Worm (Caenorhabditis elegans) whole organism, young adult: ENCODE measurements around the gene F35B12.10.
A peak's percentile ranks its signal among the peaks of the same experiment; 100 is the strongest.

ENCODE experiments used
- B0336.3 ChIP-seq: fragments of 200-800 bp; sonication (Bioruptor generic); IDR thresholded peaks from 2 replicates; pipeline ENCODE4 v1.3.6; 2022; ENCODE audit warnings: missing genetic modification characterization, missing compliant biosample characterization
- C17E4.6 ChIP-seq: fragments of 200-800 bp; sonication (Bioruptor generic); IDR thresholded peaks from 2 replicates; pipeline ENCODE4 v1.3.6; 2022; ENCODE audit warnings: missing genetic modification reagents, missing genetic modification characterization, missing compliant biosample characterization
- F10E7.11 ChIP-seq: sonication (generic microtip); optimal IDR thresholded peaks from 2 replicates; lab custom pipeline; 2017; ENCODE audit warnings: mild to moderate bottlenecking, missing genetic modification characterization, moderate library complexity, missing compliant biosample characterization
- F23B12.7 ChIP-seq: sonication (generic microtip); optimal IDR thresholded peaks from 2 replicates; lab custom pipeline; 2017; ENCODE audit warnings: missing genetic modification characterization, mild to moderate bottlenecking, missing compliant biosample characterization, antibody characterized with exemption, moderate library complexity; ENCODE audit not compliant: insufficient read depth
- Y95B8A.8 ChIP-seq: fragments of 200-800 bp; sonication (Bioruptor generic); IDR thresholded peaks from 2 replicates; pipeline ENCODE4 v1.3.6; 2022; ENCODE audit warnings: missing genetic modification reagents, missing genetic modification characterization, missing compliant biosample characterization
- ama-1 ChIP-seq, 3 experiments: fragments of 150-350 bp in 1 of 3; sonication (generic microtip) in 2 of 3; optimal IDR thresholded peaks; 2 replicates each; lab custom pipeline; 2014 to 2018; ENCODE audit warnings: missing biosample characterization in 2 of 3, missing genetic modification characterization in 2 of 3, missing genetic modification reagents in 2 of 3
- atf-7 ChIP-seq: sonication (generic microtip); optimal IDR thresholded peaks from 2 replicates; lab custom pipeline; 2017; ENCODE audit warnings: mild to moderate bottlenecking, missing genetic modification characterization, missing compliant biosample characterization
- athp-1 ChIP-seq: sonication (generic microtip); optimal IDR thresholded peaks from 2 replicates; lab custom pipeline; 2017; ENCODE audit warnings: mild to moderate bottlenecking, missing genetic modification characterization, missing compliant biosample characterization
- attf-3 ChIP-seq: fragments of 200-800 bp; sonication (Bioruptor generic); conservative IDR thresholded peaks from 2 replicates; pipeline ENCODE4 v1.3.6; 2022; ENCODE audit warnings: missing genetic modification reagents, missing genetic modification characterization, missing compliant biosample characterization
- attf-5 ChIP-seq: fragments of 200-800 bp; sonication (Bioruptor generic); optimal IDR thresholded peaks from 2 replicates; lab custom pipeline; 2018; ENCODE audit warnings: mild to moderate bottlenecking, missing genetic modification characterization, missing compliant biosample characterization
- bed-1 ChIP-seq: fragments of 200-800 bp; sonication (Bioruptor generic); IDR thresholded peaks from 2 replicates; pipeline ENCODE4 v1.3.6; 2022; ENCODE audit warnings: missing genetic modification reagents, missing genetic modification characterization, missing compliant biosample characterization
- bed-2 ChIP-seq: fragments of 200-800 bp; sonication (Bioruptor generic); IDR thresholded peaks from 2 replicates; pipeline ENCODE4 v1.3.6; 2022; ENCODE audit warnings: missing genetic modification reagents, missing genetic modification characterization, missing compliant biosample characterization
- cebp-1 ChIP-seq, 2 experiments: fragments of 200-800 bp in 1 of 2; sonication (Bioruptor generic) in 1 of 2; sonication (generic microtip) in 1 of 2; IDR thresholded peaks in 1 of 2; optimal IDR thresholded peaks in 1 of 2; 2 replicates each; pipeline versions ENCODE4 v1.3.6 to Lab custom; 2017 to 2022; ENCODE audit warnings: missing compliant biosample characterization in 2 of 2, missing genetic modification characterization in 2 of 2, mild to moderate bottlenecking in 1 of 2, missing genetic modification reagents in 1 of 2, moderate library complexity in 1 of 2
- ceh-58 ChIP-seq: fragments of 200-800 bp; sonication (Bioruptor generic); IDR thresholded peaks from 2 replicates; pipeline ENCODE4 v1.3.6; 2022; ENCODE audit warnings: missing genetic modification characterization, missing compliant biosample characterization
- ceh-79 ChIP-seq: sonication (generic microtip); optimal IDR thresholded peaks from 2 replicates; lab custom pipeline; 2017; ENCODE audit warnings: mild to moderate bottlenecking, missing genetic modification characterization, missing compliant biosample characterization
- dox-1 ChIP-seq: fragments of 200-800 bp; sonication (Bioruptor generic); IDR thresholded peaks from 2 replicates; pipeline ENCODE4 v1.3.6; 2022; ENCODE audit warnings: missing genetic modification reagents, missing genetic modification characterization, missing compliant biosample characterization
- efl-1 ChIP-seq: fragments of 150-350 bp; optimal IDR thresholded peaks from 2 replicates; lab custom pipeline; 2014; ENCODE audit warnings: missing biosample characterization, missing genetic modification reagents, missing genetic modification characterization
- egl-44 ChIP-seq: fragments of 200-800 bp; sonication (Bioruptor generic); IDR thresholded peaks from 2 replicates; pipeline ENCODE4 v1.3.6; 2022; ENCODE audit warnings: missing genetic modification reagents, missing genetic modification characterization, missing compliant biosample characterization
- egrh-3 ChIP-seq: fragments of 200-800 bp; sonication (Bioruptor generic); IDR thresholded peaks from 2 replicates; pipeline ENCODE4 v1.3.6; 2022; ENCODE audit warnings: missing genetic modification reagents, missing genetic modification characterization, missing compliant biosample characterization
- ekl-4 ChIP-seq: fragments of 200-800 bp; sonication (Bioruptor generic); IDR thresholded peaks from 2 replicates; pipeline ENCODE4 v1.3.6; 2022; ENCODE audit warnings: missing genetic modification reagents, missing genetic modification characterization, missing compliant biosample characterization
- ets-4 ChIP-seq: fragments of 200-800 bp; sonication (Bioruptor generic); optimal IDR thresholded peaks from 2 replicates; lab custom pipeline; 2018; ENCODE audit warnings: mild to moderate bottlenecking, missing genetic modification characterization, missing compliant biosample characterization
- let-607 ChIP-seq, 2 experiments: fragments of 200-800 bp in 1 of 2; sonication (Bioruptor generic) in 1 of 2; sonication (generic microtip) in 1 of 2; optimal IDR thresholded peaks; 2 replicates each; lab custom pipeline; 2016 to 2018; ENCODE audit warnings: mild to moderate bottlenecking in 2 of 2, missing compliant biosample characterization in 2 of 2, missing genetic modification characterization in 2 of 2, moderate library complexity in 2 of 2, missing genotype in 1 of 2
- lin-26 ChIP-seq: fragments of 200-800 bp; sonication (Bioruptor generic); IDR thresholded peaks from 2 replicates; pipeline ENCODE4 v1.3.6; 2022; ENCODE audit warnings: missing genetic modification reagents, missing genetic modification characterization, missing compliant biosample characterization
- lsl-1 ChIP-seq: fragments of 200-800 bp; sonication (Bioruptor generic); optimal IDR thresholded peaks from 2 replicates; lab custom pipeline; 2018; ENCODE audit warnings: mild to moderate bottlenecking, missing genetic modification characterization, moderate library complexity, missing compliant biosample characterization
- lsy-27 ChIP-seq: sonication (generic microtip); optimal IDR thresholded peaks from 2 replicates; lab custom pipeline; 2017; ENCODE audit warnings: missing genetic modification characterization, mild to moderate bottlenecking, missing compliant biosample characterization, antibody characterized with exemption, missing genotype, borderline replicate concordance; ENCODE audit not compliant: insufficient read depth
- madf-10 ChIP-seq: sonication (generic microtip); optimal IDR thresholded peaks from 2 replicates; lab custom pipeline; 2016; ENCODE audit warnings: mild to moderate bottlenecking, missing genetic modification characterization, missing compliant biosample characterization
- mcd-1 ChIP-seq: fragments of 200-800 bp; sonication (Bioruptor generic); IDR thresholded peaks from 2 replicates; pipeline ENCODE4 v1.3.6; 2022; ENCODE audit warnings: missing genetic modification reagents, missing genetic modification characterization, missing compliant biosample characterization
- nhr-120 ChIP-seq: fragments of 200-800 bp; sonication (Bioruptor generic); IDR thresholded peaks from 2 replicates; pipeline ENCODE4 v1.3.6; 2022; ENCODE audit warnings: missing genetic modification characterization, missing compliant biosample characterization
- nhr-80 ChIP-seq: sonication (generic microtip); optimal IDR thresholded peaks from 2 replicates; lab custom pipeline; 2016; ENCODE audit warnings: missing genetic modification characterization, missing compliant biosample characterization
- rcor-1 ChIP-seq: fragments of 200-800 bp; sonication (Bioruptor generic); IDR thresholded peaks from 2 replicates; pipeline ENCODE4 v1.3.6; 2022; ENCODE audit warnings: missing genetic modification reagents, missing genetic modification characterization, missing compliant biosample characterization
- repo-1 ChIP-seq: sonication (generic microtip); optimal IDR thresholded peaks from 2 replicates; lab custom pipeline; 2017; ENCODE audit warnings: mild to moderate bottlenecking, missing genetic modification characterization, missing compliant biosample characterization
- sdz-38 ChIP-seq: sonication (generic microtip); optimal IDR thresholded peaks from 2 replicates; lab custom pipeline; 2016; ENCODE audit warnings: missing genotype, missing genetic modification characterization, missing compliant biosample characterization
- snpc-3.4 ChIP-seq: sonication (generic microtip); optimal IDR thresholded peaks from 2 replicates; lab custom pipeline; 2017; ENCODE audit warnings: missing genetic modification characterization, mild to moderate bottlenecking, missing compliant biosample characterization, antibody characterized with exemption, moderate library complexity, missing genotype, missing genetic modification reagents
- tbx-9 ChIP-seq: sonication (generic microtip); optimal IDR thresholded peaks from 2 replicates; lab custom pipeline; 2016; ENCODE audit warnings: borderline replicate concordance, missing genetic modification characterization, inconsistent platforms, missing compliant biosample characterization
- unc-130 ChIP-seq: sonication (generic microtip); optimal IDR thresholded peaks from 2 replicates; lab custom pipeline; 2016; ENCODE audit warnings: missing genetic modification reagents, missing genetic modification characterization, missing compliant biosample characterization
- unc-62 ChIP-seq: fragments of 150-350 bp; optimal IDR thresholded peaks from 2 replicates; lab custom pipeline; 2014; ENCODE audit warnings: missing biosample characterization, missing genetic modification reagents, missing genetic modification characterization
- zfh-2 ChIP-seq: fragments of 200-800 bp; sonication (Bioruptor generic); conservative IDR thresholded peaks from 2 replicates; pipeline ENCODE4 v1.3.6; 2022; ENCODE audit warnings: missing genetic modification reagents, missing genetic modification characterization, missing compliant biosample characterization

Gene F35B12.10

DNA sequence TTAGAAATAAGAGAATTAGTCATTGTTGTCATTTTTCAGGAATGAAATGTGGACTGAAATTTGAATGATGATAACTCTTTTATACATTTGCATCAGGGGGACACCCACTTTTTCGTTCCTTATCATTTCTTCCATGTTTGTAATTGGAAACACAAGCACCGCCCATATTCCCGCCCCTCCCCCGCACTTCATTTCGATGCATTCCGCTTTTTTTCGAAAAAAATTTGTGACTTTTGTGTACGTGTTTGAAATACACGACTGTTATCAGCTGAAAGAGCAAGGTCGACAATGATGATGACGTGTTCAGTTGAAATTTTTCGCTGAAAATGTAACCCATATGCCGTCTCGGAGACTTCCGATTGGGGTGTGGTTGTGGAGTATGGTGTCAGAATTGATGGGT is 21.6 kb upstream of the F35B12.10 start, which contains the start of gene zip-10:
TSS of gene zip-10 (minus strand) at position 43 of the 400 bp plus-strand sequence.
- no peak for TF ChIP-seq efl-1 (GFP tag; lab: Kevin White, UChicago)
- TF ChIP-seq dox-1 (GFP tag; lab: Robert Waterston, UW) = no peak
- TF ChIP-seq let-607 (tag; optimal IDR thresholded peaks at IDR 0.05; lab: Kevin White, UChicago) = peak; percentile 39 to 59
- no peak for TF ChIP-seq bed-1 (GFP tag; lab: Robert Waterston, UW)
- TF ChIP-seq atf-7 (tag; lab: Kevin White, UChicago) = peak; percentile 77
- TF ChIP-seq sdz-38 (tag; lab: Kevin White, UChicago) = no peak
- no peak for TF ChIP-seq repo-1 (tag; lab: Kevin White, UChicago)
- TF ChIP-seq lin-26 (GFP tag; lab: Robert Waterston, UW) = no peak
- TF ChIP-seq unc-130 (GFP tag; lab: Kevin White, UChicago) = no peak
- TF ChIP-seq madf-10 (tag; lab: Kevin White, UChicago) = no peak
- peak; percentile 96 for TF ChIP-seq nhr-80 (tag; lab: Kevin White, UChicago)
- TF ChIP-seq ets-4 (GFP tag; lab: Kevin White, UChicago) = no peak
- no peak for TF ChIP-seq ceh-79 (tag; lab: Kevin White, UChicago)
- no peak for TF ChIP-seq bed-2
- TF ChIP-seq zfh-2 = no peak
- TF ChIP-seq lsy-27 (tag; lab: Kevin White, UChicago) = no peak
- no peak for TF ChIP-seq F23B12.7 (tag; lab: Kevin White, UChicago)
- no peak for TF ChIP-seq attf-5 (GFP tag; lab: Kevin White, UChicago)
- TF ChIP-seq C17E4.6 (GFP tag; lab: Robert Waterston, UW) = no peak
- TF ChIP-seq athp-1 (tag; lab: Kevin White, UChicago) = no peak

DNA sequence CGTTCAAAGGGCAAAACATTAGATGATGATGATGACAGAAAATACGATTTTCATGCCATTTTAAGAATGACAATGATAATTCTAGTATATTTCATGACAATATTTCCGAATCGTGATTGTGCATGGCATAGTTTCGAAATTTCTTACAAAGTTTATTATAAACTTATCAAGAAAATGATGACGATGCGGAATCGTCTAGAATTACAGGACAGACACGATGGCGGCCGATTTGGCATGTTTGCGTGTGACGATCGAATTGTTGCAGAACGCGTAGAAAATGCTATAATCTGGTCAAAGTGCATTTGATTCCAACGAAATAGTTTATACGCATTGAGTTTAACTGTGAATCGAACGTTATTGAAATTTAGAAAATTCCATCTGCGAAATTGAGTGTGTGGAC is 20.2 kb upstream of the F35B12.10 start:
- TF ChIP-seq B0336.3 (GFP tag; lab: Robert Waterston, UW) (no peak), egl-44 (GFP tag; lab: Robert Waterston, UW) (no peak), attf-3 (no peak), ama-1 (optimal IDR thresholded peaks at IDR 0.05; lab: Kevin White, UChicago) (no peak), ama-1 (GFP tag; optimal IDR thresholded peaks at IDR 0.05; lab: Kevin White, UChicago) (no peak), rcor-1 (GFP tag; lab: Robert Waterston, UW) (no peak), ceh-58 (GFP tag; lab: Robert Waterston, UW) (no peak), F10E7.11 (tag; lab: Kevin White, UChicago) (no peak), snpc-3.4 (tag; lab: Kevin White, UChicago) (no peak), dox-1 (GFP tag; lab: Robert Waterston, UW) (no peak), efl-1 (GFP tag; lab: Kevin White, UChicago) (no peak), lsl-1 (no peak), egrh-3 (no peak), mcd-1 (GFP tag; lab: Robert Waterston, UW) (no peak), unc-62 (GFP tag; lab: Kevin White, UChicago) (no peak)

DNA sequence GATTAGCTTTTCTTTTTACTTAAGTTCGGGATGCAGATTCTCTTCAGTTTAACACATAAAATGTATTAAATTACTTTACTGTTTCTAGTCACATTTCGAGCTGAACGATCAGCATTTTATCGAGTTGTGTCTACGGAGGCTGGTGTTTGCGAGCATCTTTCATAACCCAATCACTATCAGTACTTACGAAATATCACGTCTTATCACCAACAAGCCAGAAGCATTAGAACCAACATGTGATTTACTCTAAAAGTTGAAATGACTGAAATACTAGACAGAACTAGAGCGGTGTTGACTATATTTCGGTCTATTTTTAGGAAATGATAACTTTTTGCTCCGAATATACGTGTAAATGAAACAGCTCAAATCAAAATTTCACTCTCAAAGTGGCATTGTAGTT is 19.4 kb upstream of the F35B12.10 start:
- TF ChIP-seq cebp-1 (GFP tag; IDR thresholded peaks at IDR 0.05; lab: Robert Waterston, UW) = peak; percentile 88
- TF ChIP-seq cebp-1 (tag; optimal IDR thresholded peaks at IDR 0.05; lab: Kevin White, UChicago) = peak; percentile 87
- peak; percentile 47 for TF ChIP-seq nhr-80 (tag; lab: Kevin White, UChicago)
- TF ChIP-seq nhr-120 = no peak
- TF ChIP-seq ekl-4 (GFP tag; lab: Robert Waterston, UW) = no peak
- TF ChIP-seq ets-4 (GFP tag; lab: Kevin White, UChicago) = no peak
- TF ChIP-seq tbx-9 (tag; lab: Kevin White, UChicago) = no peak
- no peak for TF ChIP-seq rcor-1 (GFP tag; lab: Robert Waterston, UW)
- TF ChIP-seq Y95B8A.8 (GFP tag; lab: Robert Waterston, UW) = no peak
- TF ChIP-seq snpc-3.4 (tag; lab: Kevin White, UChicago) = no peak
- TF ChIP-seq, all 124 proteins: peak for 2
